Fruit fly (Drosophila melanogaster): ENCODE results near the gene drpr.
A peak's percentile ranks its signal among the peaks of the same experiment; 100 is the strongest.

drpr gene

DNA sequence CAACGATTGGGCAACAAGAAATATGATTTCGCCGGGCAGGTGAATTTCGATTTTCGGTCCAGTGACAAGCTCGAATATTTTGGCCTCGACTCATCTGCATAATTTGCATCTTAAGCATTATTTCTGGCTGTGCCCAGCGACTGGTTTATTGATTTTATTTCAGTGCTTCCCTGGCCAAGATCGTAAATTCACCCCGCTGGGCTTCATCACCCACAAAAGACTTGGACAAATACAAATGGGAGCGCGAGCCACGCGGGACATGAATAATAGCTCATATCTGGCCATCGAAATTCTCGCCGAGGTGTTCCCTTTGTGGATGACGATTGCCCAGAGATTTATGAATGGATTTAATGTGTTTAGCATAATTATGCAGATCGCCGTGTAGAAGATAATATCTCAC is 55.7 kb downstream of the drpr start:
- TF ChIP-seq HLH106 (tag; optimal IDR thresholded peaks at IDR 0.05): no peak
- TF ChIP-seq dsf (GFP tag; optimal IDR thresholded peaks at IDR 0.05; ENCODE audit: borderline replicate concordance): no peak
- TF ChIP-seq Myc (optimal IDR thresholded peaks at IDR 0.05): no peak
- TF ChIP-seq GATAd (GFP tag; optimal IDR thresholded peaks at IDR 0.05): no peak
- no peak for TF ChIP-seq brk (GFP tag; optimal IDR thresholded peaks at IDR 0.05)
- no peak for TF ChIP-seq Vsx2 (GFP tag; optimal IDR thresholded peaks at IDR 0.05; ENCODE audit: partially characterized antibody)
- TF ChIP-seq tai (GFP tag; optimal IDR thresholded peaks at IDR 0.05): no peak
- no peak for TF ChIP-seq OdsH (GFP tag; optimal IDR thresholded peaks at IDR 0.05)
- TF ChIP-seq Abd-B (GFP tag; optimal IDR thresholded peaks at IDR 0.05): no peak
- TF ChIP-seq usp (GFP tag; optimal IDR thresholded peaks at IDR 0.05): no peak
- TF ChIP-seq dl (GFP tag; optimal IDR thresholded peaks at IDR 0.05; ENCODE audit: insufficient read depth in 1 of 2, partially characterized antibody in 2 of 2): no peak
- TF ChIP-seq psq (GFP tag; optimal IDR thresholded peaks at IDR 0.05): no peak
- TF ChIP-seq woc (GFP tag; optimal IDR thresholded peaks at IDR 0.05): no peak
- no peak for TF ChIP-seq CrebA (GFP tag; optimal IDR thresholded peaks at IDR 0.05; ENCODE audit: borderline replicate concordance)

DNA sequence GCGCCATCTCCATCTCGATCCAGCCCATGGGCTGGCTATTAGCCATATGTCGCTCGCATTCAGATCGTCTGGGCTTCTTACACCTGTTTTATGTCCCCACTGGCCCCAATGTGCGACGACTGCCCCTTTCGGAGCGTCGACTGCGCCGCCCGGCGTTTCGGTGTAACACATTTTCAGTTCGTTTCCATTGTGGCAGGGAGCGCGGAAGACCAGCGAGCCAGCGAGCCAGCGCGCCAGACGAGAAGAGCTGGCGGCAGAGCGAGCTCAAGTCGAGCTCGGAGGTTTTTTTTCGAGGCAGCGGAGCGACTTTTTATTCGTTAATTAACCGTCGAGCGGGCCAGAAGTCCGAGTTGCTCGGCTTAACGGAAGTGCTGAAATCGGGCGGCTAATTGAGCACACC is 56.5 kb downstream of the drpr start, which contains the start of gene CG7991:
CG7991 (plus strand) TSS at position 329 of the 400 bp plus-strand sequence.
- TF ChIP-seq GATAd (GFP tag; optimal IDR thresholded peaks at IDR 0.05) (no peak), Vsx2 (GFP tag; optimal IDR thresholded peaks at IDR 0.05; ENCODE audit: partially characterized antibody) (no peak), woc (GFP tag; optimal IDR thresholded peaks at IDR 0.05) (no peak), Dif (GFP tag; optimal IDR thresholded peaks at IDR 0.05; ENCODE audit: partially characterized antibody) (no peak), psq (GFP tag; optimal IDR thresholded peaks at IDR 0.05) (no peak), dl (GFP tag; optimal IDR thresholded peaks at IDR 0.05; ENCODE audit: insufficient read depth in 1 of 2, partially characterized antibody in 2 of 2) (no peak), pan (optimal IDR thresholded peaks at IDR 0.05) (no peak), rgr (GFP tag; optimal IDR thresholded peaks at IDR 0.05) (no peak), fru (GFP tag; optimal IDR thresholded peaks at IDR 0.05) (no peak), Hnf4 (GFP tag; optimal IDR thresholded peaks at IDR 0.05) (no peak), HLH106 (tag; optimal IDR thresholded peaks at IDR 0.05) (no peak), lola (GFP tag; optimal IDR thresholded peaks at IDR 0.05) (no peak)

DNA sequence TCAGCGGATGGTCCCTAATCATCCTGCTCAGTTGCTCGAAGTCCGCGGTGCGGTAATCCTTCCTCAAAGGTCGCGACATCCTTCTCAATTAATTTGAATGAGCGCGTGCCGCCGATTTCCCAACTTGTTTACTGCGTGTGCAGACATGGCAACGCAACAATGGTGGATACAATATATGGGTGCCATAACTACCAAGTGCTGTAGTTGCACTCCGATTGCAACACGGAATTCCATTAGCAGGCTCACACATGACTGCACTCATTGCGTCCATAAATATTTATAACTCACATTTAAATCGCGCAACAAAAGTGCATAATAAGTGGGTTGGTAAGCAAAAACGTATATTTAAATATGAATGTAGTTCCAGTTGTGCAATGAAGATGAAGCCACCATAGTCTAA is 58.3 kb downstream of the drpr start, which contains the start of gene CG13930:
CG13930 (minus strand) TSS at position 101 of the 400 bp plus-strand sequence.
- TF ChIP-seq dsf (GFP tag; optimal IDR thresholded peaks at IDR 0.05; ENCODE audit: borderline replicate concordance): no peak
- no peak for TF ChIP-seq CrebA (GFP tag; optimal IDR thresholded peaks at IDR 0.05; ENCODE audit: borderline replicate concordance)
- no peak for TF ChIP-seq sage (GFP tag; optimal IDR thresholded peaks at IDR 0.05)

- TF ChIP-seq GATAd (GFP tag; optimal IDR thresholded peaks at IDR 0.05) (no peak), CG32264 (GFP tag; optimal IDR thresholded peaks at IDR 0.05) (no peak), HLH106 (tag; optimal IDR thresholded peaks at IDR 0.05) (no peak), fru (GFP tag; optimal IDR thresholded peaks at IDR 0.05) (no peak), CG9705 (GFP tag; optimal IDR thresholded peaks at IDR 0.05) (no peak), ey (GFP tag; optimal IDR thresholded peaks at IDR 0.05) (no peak), foxo (GFP tag; optimal IDR thresholded peaks at IDR 0.05) (no peak), Sp1 (GFP tag; optimal IDR thresholded peaks at IDR 0.05) (no peak), sv (GFP tag; optimal IDR thresholded peaks at IDR 0.05) (no peak), Abd-B (GFP tag; optimal IDR thresholded peaks at IDR 0.05) (no peak), Vsx2 (GFP tag; optimal IDR thresholded peaks at IDR 0.05; ENCODE audit: partially characterized antibody) (no peak), Rel (GFP tag; optimal IDR thresholded peaks at IDR 0.05) (no peak), Rel (tag; optimal IDR thresholded peaks at IDR 0.05) (no peak), pan (optimal IDR thresholded peaks at IDR 0.05) (no peak), dsf (GFP tag; optimal IDR thresholded peaks at IDR 0.05; ENCODE audit: borderline replicate concordance) (no peak), Myc (optimal IDR thresholded peaks at IDR 0.05) (no peak), Hnf4 (GFP tag; optimal IDR thresholded peaks at IDR 0.05) (no peak), rgr (GFP tag; optimal IDR thresholded peaks at IDR 0.05) (no peak), N (GFP tag; optimal IDR thresholded peaks at IDR 0.05) (no peak), Mio (GFP tag; optimal IDR thresholded peaks at IDR 0.05) (no peak)
These were observed 60.9 kb downstream of the drpr start, which contains the start of gene RabX5 for dm6 chr3L:1670008-1670407. Gene RabX5, minus strand, starts transcription at chr3L:1670108.

- TF ChIP-seq brk (GFP tag; optimal IDR thresholded peaks at IDR 0.05): no peak
- peak; percentile 32 for TF ChIP-seq woc (GFP tag; optimal IDR thresholded peaks at IDR 0.05)
- TF ChIP-seq psq (GFP tag; optimal IDR thresholded peaks at IDR 0.05): peak; percentile 84
- peak; percentile 80 for TF ChIP-seq Mio (GFP tag; optimal IDR thresholded peaks at IDR 0.05)
- peak; percentile 77 for TF ChIP-seq CG32264 (GFP tag; optimal IDR thresholded peaks at IDR 0.05)
- no peak for TF ChIP-seq Hr78 (GFP tag; optimal IDR thresholded peaks at IDR 0.05)
- peak; percentile 89 for TF ChIP-seq HLH106 (tag; optimal IDR thresholded peaks at IDR 0.05)
- peak; percentile 92 for TF ChIP-seq h (GFP tag; optimal IDR thresholded peaks at IDR 0.05)
- TF ChIP-seq Sp1 (GFP tag; optimal IDR thresholded peaks at IDR 0.05): peak; percentile 89
- no peak for TF ChIP-seq Hnf4 (GFP tag; optimal IDR thresholded peaks at IDR 0.05)
- no peak for TF ChIP-seq Abd-B (GFP tag; optimal IDR thresholded peaks at IDR 0.05)
- peak; percentile 95 for TF ChIP-seq sv (GFP tag; optimal IDR thresholded peaks at IDR 0.05)
- peak; percentile 89 for TF ChIP-seq fru (GFP tag; optimal IDR thresholded peaks at IDR 0.05)
- TF ChIP-seq Jra (GFP tag; optimal IDR thresholded peaks at IDR 0.05): peak; percentile 56
- TF ChIP-seq Vsx2 (GFP tag; optimal IDR thresholded peaks at IDR 0.05; ENCODE audit: partially characterized antibody): peak; percentile 93
- no peak for TF ChIP-seq tai (GFP tag; optimal IDR thresholded peaks at IDR 0.05)
- peak; percentile 97 for TF ChIP-seq Hr83 (GFP tag; optimal IDR thresholded peaks at IDR 0.05; ENCODE audit: poor library complexity, severe bottlenecking)
- TF ChIP-seq CrebA (GFP tag; optimal IDR thresholded peaks at IDR 0.05; ENCODE audit: borderline replicate concordance): no peak
- peak; percentile 53 for TF ChIP-seq dsf (GFP tag; optimal IDR thresholded peaks at IDR 0.05; ENCODE audit: borderline replicate concordance)
- peak; percentile 8 for TF ChIP-seq Myc (optimal IDR thresholded peaks at IDR 0.05)
- TF ChIP-seq OdsH (GFP tag; optimal IDR thresholded peaks at IDR 0.05): peak; percentile 88
- TF ChIP-seq lola (GFP tag; optimal IDR thresholded peaks at IDR 0.05): no peak
- peak; percentile 59 for TF ChIP-seq Dif (GFP tag; optimal IDR thresholded peaks at IDR 0.05; ENCODE audit: partially characterized antibody)
- peak; percentile 94 for TF ChIP-seq CG9705 (GFP tag; optimal IDR thresholded peaks at IDR 0.05)
- TF ChIP-seq Dfd (GFP tag; optimal IDR thresholded peaks at IDR 0.05): no peak
- no peak for TF ChIP-seq pan (optimal IDR thresholded peaks at IDR 0.05)
- peak; percentile 96 for TF ChIP-seq dmrt93B (GFP tag; optimal IDR thresholded peaks at IDR 0.05)
These were observed 62.4 kb downstream of the drpr start, which contains the start of gene RpL23A for dm6 chr3L:1668504-1668903. Gene RpL23A, minus strand, starts transcription at chr3L:1668654.
